Worm (Caenorhabditis elegans): ENCODE results near the gene F11E6.10.

ce11 chrIV:17474047-17474446, 11.1 kb upstream of the F11E6.10 start:
- no peak for TF ChIP-seq unc-62 (GFP tag; optimal IDR thresholded peaks at IDR 0.05)
- no peak for TF ChIP-seq fos-1 (tag; optimal IDR thresholded peaks at IDR 0.05)
- no peak for TF ChIP-seq nhr-12 (tag; optimal IDR thresholded peaks at IDR 0.05)
- TF ChIP-seq lsy-2 (tag; optimal IDR thresholded peaks at IDR 0.05): no peak
- TF ChIP-seq aly-2 (tag; optimal IDR thresholded peaks at IDR 0.05): no peak
- no peak for TF ChIP-seq aha-1 (tag; optimal IDR thresholded peaks at IDR 0.05)
- TF ChIP-seq ets-5 (GFP tag; IDR thresholded peaks at IDR 0.05): no peak
- TF ChIP-seq blmp-1 (tag; optimal IDR thresholded peaks at IDR 0.05): peak; percentile 58
- no peak for TF ChIP-seq C34B4.2 (tag; optimal IDR thresholded peaks at IDR 0.05)
- TF ChIP-seq lin-15B (tag; optimal IDR thresholded peaks at IDR 0.05): no peak
- TF ChIP-seq skn-1 (tag; optimal IDR thresholded peaks at IDR 0.05): no peak
- TF ChIP-seq C16A3.4 (tag; optimal IDR thresholded peaks at IDR 0.05): no peak
- TF ChIP-seq pax-3 (tag; optimal IDR thresholded peaks at IDR 0.05): no peak
